Worm (Caenorhabditis elegans) whole organism, L2 larva: ENCODE data around the gene M05D6.2.
A peak's percentile ranks its signal among the peaks of the same experiment; 100 is the strongest.

Source experiments
- F13H6.1 ChIP-seq: sonication (generic microtip); optimal IDR thresholded peaks from 2 replicates; lab custom pipeline; 2016; ENCODE audit warnings: missing genetic modification characterization, missing compliant biosample characterization
- R02D3.7 ChIP-seq: fragments of 150-350 bp; optimal IDR thresholded peaks from 2 replicates; lab custom pipeline; 2014; ENCODE audit warnings: missing biosample characterization, missing genetic modification characterization
- aly-2 ChIP-seq: fragments of 150-350 bp; optimal IDR thresholded peaks from 2 replicates; lab custom pipeline; 2014; ENCODE audit warnings: missing biosample characterization, missing genetic modification characterization
- ama-1 ChIP-seq: fragments of 150-350 bp; optimal IDR thresholded peaks from 2 replicates; lab custom pipeline; 2018; ENCODE audit warnings: inconsistent platforms
- ceh-16 ChIP-seq: fragments of 150-350 bp; optimal IDR thresholded peaks from 2 replicates; lab custom pipeline; 2014; ENCODE audit warnings: missing biosample characterization, missing genetic modification characterization
- fos-1 ChIP-seq: fragments of 150-350 bp; optimal IDR thresholded peaks from 2 replicates; lab custom pipeline; 2014; ENCODE audit warnings: missing biosample characterization, missing genetic modification characterization
- lin-11 ChIP-seq: fragments of 150-350 bp; sonication (generic microtip); optimal IDR thresholded peaks from 2 replicates; lab custom pipeline; 2014; ENCODE audit warnings: missing biosample characterization, missing genetic modification characterization, inconsistent platforms, mixed read lengths
- mdl-1 ChIP-seq, 2 experiments: fragments of 150-350 bp in 1 of 2; sonication (generic microtip) in 1 of 2; optimal IDR thresholded peaks; 2 replicates each; lab custom pipeline; 2017; ENCODE audit warnings: missing biosample characterization in 2 of 2, missing genetic modification characterization in 2 of 2
- nhr-23 ChIP-seq: fragments of 150-350 bp; optimal IDR thresholded peaks from 2 replicates; lab custom pipeline; 2014; ENCODE audit warnings: missing biosample characterization, missing genetic modification reagents, missing genetic modification characterization
- nhr-77 ChIP-seq: fragments of 150-350 bp; optimal IDR thresholded peaks from 2 replicates; lab custom pipeline; 2014; ENCODE audit warnings: missing biosample characterization, missing genetic modification characterization
- skn-1 ChIP-seq: sonication (generic microtip); optimal IDR thresholded peaks from 2 replicates; lab custom pipeline; 2017; ENCODE audit warnings: missing biosample characterization, missing genetic modification characterization
- ztf-1 ChIP-seq: fragments of 200-800 bp; sonication (Bioruptor generic); conservative IDR thresholded peaks from 2 replicates; pipeline ENCODE4 v1.3.6; 2022; ENCODE audit warnings: missing genetic modification characterization, missing compliant biosample characterization

DNA sequence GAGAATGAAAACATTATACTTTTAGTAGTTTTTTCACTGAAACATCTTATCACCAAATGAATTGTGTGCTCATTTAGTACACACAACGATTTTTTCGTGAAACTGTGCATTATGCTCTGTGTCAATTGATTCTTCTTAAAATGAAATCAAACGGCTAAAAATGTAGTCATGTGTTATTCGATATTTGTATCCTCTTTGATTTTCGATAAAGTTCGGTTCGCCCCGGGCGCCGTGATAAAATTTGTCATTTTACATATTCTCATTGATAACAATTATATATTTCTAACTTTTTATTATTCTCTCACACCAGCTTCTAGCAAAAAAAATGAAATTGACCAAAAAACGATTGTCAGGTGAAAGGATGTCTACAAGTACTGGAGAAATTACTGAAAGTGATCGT lies 46.8 kb downstream of the M05D6.2 start, which contains the start of gene ctg-2:
- TF ChIP-seq fos-1 (tag; lab: Kevin White, UChicago) (peak; percentile 31), R02D3.7 (no peak), lin-11 (tag; lab: Kevin White, UChicago) (no peak), ceh-16 (no peak), F13H6.1 (tag; lab: Kevin White, UChicago) (no peak), aly-2 (tag; lab: Kevin White, UChicago) (no peak), nhr-77 (no peak), skn-1 (no peak), ztf-1 (no peak), ama-1 (no peak), nhr-23 (tag; lab: Kevin White, UChicago) (no peak), mdl-1 (tag; optimal IDR thresholded peaks at IDR 0.05; lab: Kevin White, UChicago) (no peak)
